Fruit fly (Drosophila melanogaster) whole organism, wandering third instar larva: ENCODE data around the gene CG12289.

Experiments
- Myc ChIP-seq: fragments of >200 bp; optimal IDR thresholded peaks from 2 replicates; lab custom pipeline; 2017
- N ChIP-seq: fragments of >200 bp; optimal IDR thresholded peaks from 2 replicates; lab custom pipeline; 2018; ENCODE audit warnings: missing biosample characterization, missing external identifiers, missing genetic modification characterization
- OdsH ChIP-seq: fragments of 200-800 bp; sonication (Bioruptor generic); optimal IDR thresholded peaks from 2 replicates; lab custom pipeline; 2016; ENCODE audit warnings: missing biosample characterization, mild to moderate bottlenecking, missing genetic modification characterization
- ey ChIP-seq: fragments of 200-800 bp; sonication (Bioruptor generic); optimal IDR thresholded peaks from 2 replicates; lab custom pipeline; 2016; ENCODE audit warnings: missing biosample characterization, missing genetic modification characterization
- psq ChIP-seq: fragments of 200-800 bp; sonication (Bioruptor generic); optimal IDR thresholded peaks from 3 replicates; lab custom pipeline; 2017; ENCODE audit warnings: missing biosample characterization, mild to moderate bottlenecking, missing genetic modification characterization, moderate library complexity
- usp ChIP-seq: fragments of >200 bp; optimal IDR thresholded peaks from 2 replicates; lab custom pipeline; 2017; ENCODE audit warnings: missing biosample characterization, missing genetic modification characterization

- TF ChIP-seq psq (GFP tag; lab: Kevin White, UChicago) (peak; percentile 71), OdsH (peak; percentile 37), usp (GFP tag; lab: Kevin White, UChicago) (no peak), ey (GFP tag; lab: Kevin White, UChicago) (no peak), N (GFP tag; lab: Kevin White, UChicago) (no peak), Myc (no peak)
These were observed 29.2 kb upstream of the CG12289 start, which contains the start of gene chrb for dm6 chr3L:11487327-11487973.
